Fruit fly (Drosophila melanogaster) whole organism, embryonic: ENCODE data around the gene lbl.

Experiments used
- BEAF-32 ChIP-seq: fragments of 200-800 bp; sonication (Bioruptor generic); optimal IDR thresholded peaks from 3 replicates; lab custom pipeline; 2017; ENCODE audit warnings: missing biosample characterization, missing genetic modification characterization, mild to moderate bottlenecking, moderate library complexity, missing genetic modification reagents
- CG10321 ChIP-seq: fragments of 200-800 bp; sonication (Bioruptor generic); IDR thresholded peaks from 2 replicates; pipeline ENCODE4 v1.3.6; 2022; ENCODE audit warnings: missing biosample characterization, missing genetic modification characterization
- CG10462 ChIP-seq: fragments of 200-800 bp; sonication (Bioruptor generic); optimal IDR thresholded peaks from 2 replicates; lab custom pipeline; 2016; ENCODE audit warnings: missing biosample characterization, missing genetic modification characterization
- CG10979 ChIP-seq: fragments of 200-800 bp; sonication (Bioruptor generic); optimal IDR thresholded peaks from 2 replicates; lab custom pipeline; 2018; ENCODE audit warnings: missing biosample characterization, mild to moderate bottlenecking, missing genetic modification characterization, moderate library complexity
- CG14014 ChIP-seq: fragments of 200-800 bp; sonication (Bioruptor generic); IDR thresholded peaks from 2 replicates; pipeline ENCODE4 v1.3.6; 2022; ENCODE audit warnings: missing biosample characterization, missing genetic modification characterization
- CG1529 ChIP-seq: fragments of 200-800 bp; sonication (Bioruptor generic); optimal IDR thresholded peaks from 3 replicates; lab custom pipeline; 2018; ENCODE audit warnings: missing biosample characterization, missing genetic modification characterization
- CG15601 ChIP-seq: fragments of 200-800 bp; sonication (Bioruptor generic); optimal IDR thresholded peaks from 3 replicates; lab custom pipeline; 2019; ENCODE audit warnings: missing biosample characterization, mild to moderate bottlenecking, missing genetic modification characterization, moderate library complexity
- CG2712 ChIP-seq: fragments of 200-800 bp; optimal IDR thresholded peaks from 3 replicates; lab custom pipeline; 2019; ENCODE audit warnings: missing biosample characterization, mild to moderate bottlenecking, missing genetic modification characterization, moderate library complexity
- CG30403 ChIP-seq: fragments of 200-800 bp; sonication (Bioruptor generic); optimal IDR thresholded peaks from 3 replicates; lab custom pipeline; 2016; ENCODE audit warnings: missing biosample characterization, missing genetic modification characterization
- CG3065 ChIP-seq: fragments of 200-800 bp; sonication (Bioruptor generic); optimal IDR thresholded peaks from 2 replicates; lab custom pipeline; 2016; ENCODE audit warnings: missing biosample characterization, missing genetic modification characterization
- CG3163 ChIP-seq: fragments of 200-800 bp; sonication (Bioruptor generic); optimal IDR thresholded peaks from 3 replicates; lab custom pipeline; 2016; ENCODE audit warnings: missing biosample characterization, missing genetic modification characterization
- CG34376 ChIP-seq: fragments of 200-800 bp; sonication (Bioruptor generic); optimal IDR thresholded peaks from 2 replicates; lab custom pipeline; 2018; ENCODE audit warnings: missing biosample characterization, mild to moderate bottlenecking, missing genetic modification characterization
- CG34422 ChIP-seq: fragments of 200-800 bp; sonication (Bioruptor generic); IDR thresholded peaks from 3 replicates; pipeline ENCODE4 v1.3.6; 2022; ENCODE audit warnings: missing biosample characterization, missing genetic modification characterization
- CG6654 ChIP-seq: fragments of 200-800 bp; sonication (Bioruptor generic); optimal IDR thresholded peaks from 2 replicates; lab custom pipeline; 2017; ENCODE audit warnings: missing biosample characterization, mild to moderate bottlenecking, missing genetic modification characterization
- CG6791 ChIP-seq: fragments of 200-800 bp; sonication (Bioruptor generic); IDR thresholded peaks from 3 replicates; pipeline ENCODE4 v1.3.6; 2022; ENCODE audit warnings: missing biosample characterization, missing genetic modification characterization; ENCODE audit not compliant: partially characterized antibody
- CG7745 ChIP-seq: fragments of 200-800 bp; sonication (Bioruptor generic); optimal IDR thresholded peaks from 2 replicates; lab custom pipeline; 2018; ENCODE audit warnings: missing biosample characterization, mild to moderate bottlenecking, missing genetic modification characterization, moderate library complexity
- CG7963 ChIP-seq: fragments of 200-800 bp; sonication (Bioruptor generic); IDR thresholded peaks from 3 replicates; pipeline ENCODE4 v1.3.6; 2022; ENCODE audit warnings: missing biosample characterization, missing genetic modification characterization; ENCODE audit not compliant: partially characterized antibody
- CG8478 ChIP-seq: fragments of >200 bp; optimal IDR thresholded peaks from 2 replicates; lab custom pipeline; 2018
- CG8924 ChIP-seq: fragments of 200-800 bp; optimal IDR thresholded peaks from 3 replicates; lab custom pipeline; 2019; ENCODE audit warnings: missing biosample characterization, mild to moderate bottlenecking, missing genetic modification characterization, moderate library complexity
- CG9609 ChIP-seq: fragments of 200-800 bp; sonication (Bioruptor generic); optimal IDR thresholded peaks from 3 replicates; lab custom pipeline; 2016; ENCODE audit warnings: missing biosample characterization, missing genetic modification characterization
- CoRest ChIP-seq: fragments of 200-800 bp; sonication (Bioruptor generic); optimal IDR thresholded peaks from 3 replicates; lab custom pipeline; 2018; ENCODE audit warnings: missing biosample characterization, mild to moderate bottlenecking, missing genetic modification characterization, moderate library complexity
- Dad ChIP-seq: fragments of 200-800 bp; sonication (Bioruptor generic); optimal IDR thresholded peaks from 3 replicates; lab custom pipeline; 2016; ENCODE audit warnings: missing biosample characterization, missing genetic modification characterization
- Dref ChIP-seq: fragments of 200-800 bp; sonication (Bioruptor generic); IDR thresholded peaks from 2 replicates; pipeline ENCODE4 v1.3.6; 2022; ENCODE audit warnings: missing biosample characterization, missing genetic modification characterization
- Fer3 ChIP-seq: fragments of 200-800 bp; sonication (Bioruptor generic); optimal IDR thresholded peaks from 2 replicates; lab custom pipeline; 2018; ENCODE audit warnings: missing biosample characterization, mild to moderate bottlenecking, missing genetic modification characterization, moderate library complexity
- H2.0 ChIP-seq: fragments of 200-800 bp; sonication (Bioruptor generic); IDR thresholded peaks from 2 replicates; pipeline ENCODE4 v1.3.6; 2022; ENCODE audit warnings: missing biosample characterization, missing genetic modification characterization
- Hand ChIP-seq: fragments of 200-800 bp; sonication (Bioruptor generic); optimal IDR thresholded peaks from 2 replicates; lab custom pipeline; 2017; ENCODE audit warnings: mild to moderate bottlenecking, missing biosample characterization, missing genetic modification reagents, missing genetic modification characterization
- Hmx ChIP-seq: fragments of 200-800 bp; sonication (Bioruptor generic); optimal IDR thresholded peaks from 2 replicates; lab custom pipeline; 2016; ENCODE audit warnings: missing biosample characterization, missing genetic modification characterization
- Mrtf ChIP-seq: fragments of 200-800 bp; sonication (Bioruptor generic); IDR thresholded peaks from 3 replicates; pipeline ENCODE4 v1.3.6; 2022; ENCODE audit warnings: missing biosample characterization, missing genetic modification characterization
- Rx ChIP-seq: fragments of 200-800 bp; sonication (Bioruptor generic); IDR thresholded peaks from 2 replicates; pipeline ENCODE4 v1.3.6; 2022; ENCODE audit warnings: missing biosample characterization, missing genetic modification characterization
- Stat92E ChIP-seq, 3 experiments: fragments of >200 bp in 2 of 3; fragments of 200-800 bp in 1 of 3; sonication (Bioruptor generic) in 1 of 3; optimal IDR thresholded peaks; 2 replicates each; lab custom pipeline; 2017 to 2019; ENCODE audit warnings: missing biosample characterization in 3 of 3, missing genetic modification characterization in 3 of 3, mild to moderate bottlenecking in 1 of 3, moderate library complexity in 1 of 3
- TFAM ChIP-seq: fragments of 200-800 bp; sonication (Bioruptor generic); optimal IDR thresholded peaks from 2 replicates; lab custom pipeline; 2017; ENCODE audit warnings: missing biosample characterization, missing genetic modification characterization, inconsistent platforms
- Xrp1 ChIP-seq: fragments of 200-800 bp; sonication (Bioruptor generic); IDR thresholded peaks from 2 replicates; pipeline ENCODE4 v1.3.6; 2022; ENCODE audit warnings: missing biosample characterization, missing genetic modification characterization
- ato ChIP-seq: fragments of 200-800 bp; sonication (Bioruptor generic); IDR thresholded peaks from 2 replicates; pipeline ENCODE4 v1.3.6; 2022; ENCODE audit warnings: missing biosample characterization, missing genetic modification characterization; ENCODE audit not compliant: partially characterized antibody
- br ChIP-seq: fragments of >200 bp; optimal IDR thresholded peaks from 2 replicates; lab custom pipeline; 2017
- bsh ChIP-seq, 2 experiments: fragments of 200-800 bp; sonication (Bioruptor generic); optimal IDR thresholded peaks; 2 replicates each; lab custom pipeline; 2017 to 2018; ENCODE audit warnings: mild to moderate bottlenecking in 2 of 2, missing biosample characterization in 2 of 2, missing genetic modification characterization in 2 of 2, moderate library complexity in 1 of 2
- cato ChIP-seq: fragments of 200-800 bp; sonication (Bioruptor generic); optimal IDR thresholded peaks from 2 replicates; lab custom pipeline; 2016; ENCODE audit warnings: missing biosample characterization, missing genetic modification characterization, borderline replicate concordance
- eyg ChIP-seq: fragments of 200-800 bp; sonication (Bioruptor generic); optimal IDR thresholded peaks from 3 replicates; lab custom pipeline; 2016; ENCODE audit warnings: missing biosample characterization, missing genetic modification characterization
- gem ChIP-seq: fragments of 200-800 bp; sonication (Bioruptor generic); optimal IDR thresholded peaks from 2 replicates; lab custom pipeline; 2019; ENCODE audit warnings: missing biosample characterization, mild to moderate bottlenecking, missing genetic modification characterization, moderate library complexity
- gfzf ChIP-seq: fragments of 200-800 bp; sonication (Bioruptor generic); optimal IDR thresholded peaks from 2 replicates; lab custom pipeline; 2016; ENCODE audit warnings: missing biosample characterization, mild to moderate bottlenecking, missing genetic modification characterization, moderate library complexity
- jumu ChIP-seq: fragments of 200-800 bp; sonication (Bioruptor generic); optimal IDR thresholded peaks from 3 replicates; lab custom pipeline; 2016; ENCODE audit warnings: missing biosample characterization, missing genetic modification characterization
- mld ChIP-seq: fragments of 200-800 bp; sonication (Bioruptor generic); IDR thresholded peaks from 3 replicates; pipeline ENCODE4 v1.3.6; 2022; ENCODE audit warnings: missing biosample characterization, missing genetic modification characterization; ENCODE audit not compliant: partially characterized antibody
- pan ChIP-seq, 4 experiments: fragments of >200 bp in 3 of 4; fragments of 200-800 bp in 1 of 4; sonication (Bioruptor generic) in 1 of 4; optimal IDR thresholded peaks in 3 of 4; IDR thresholded peaks in 1 of 4; 2 replicates each; pipeline versions ENCODE4 v1.3.6 to Lab custom; 2017 to 2022; ENCODE audit warnings: missing biosample characterization in 2 of 4, missing genetic modification characterization in 2 of 4, mixed read lengths in 1 of 4
- repo ChIP-seq: fragments of 200-800 bp; sonication (Bioruptor generic); optimal IDR thresholded peaks from 2 replicates; lab custom pipeline; 2016; ENCODE audit warnings: missing biosample characterization, missing genetic modification characterization
- sc ChIP-seq, 3 experiments: fragments of >200 bp in 2 of 3; fragments of 200-800 bp in 1 of 3; sonication (Bioruptor generic) in 1 of 3; optimal IDR thresholded peaks; 2 replicates in 2 of 3; 3 replicates in 1 of 3; lab custom pipeline; 2017; ENCODE audit warnings: mild to moderate bottlenecking in 1 of 3, missing biosample characterization in 1 of 3, missing genetic modification characterization in 1 of 3, missing genetic modification reagents in 1 of 3
- schlank ChIP-seq: fragments of 200-800 bp; sonication (Bioruptor generic); optimal IDR thresholded peaks from 2 replicates; lab custom pipeline; 2018; ENCODE audit warnings: missing biosample characterization, mild to moderate bottlenecking, missing genetic modification characterization
- sim ChIP-seq: fragments of 200-800 bp; sonication (Bioruptor generic); IDR thresholded peaks from 2 replicates; pipeline ENCODE4 v1.3.6; 2022; ENCODE audit warnings: missing biosample characterization, missing genetic modification characterization
- tna ChIP-seq: fragments of 200-800 bp; sonication (Bioruptor generic); IDR thresholded peaks from 2 replicates; pipeline ENCODE4 v1.3.6; 2022; ENCODE audit warnings: missing biosample characterization, missing genetic modification characterization; ENCODE audit not compliant: partially characterized antibody
- usp ChIP-seq: fragments of >200 bp; optimal IDR thresholded peaks from 2 replicates; lab custom pipeline; 2017; ENCODE audit warnings: missing biosample characterization, missing genetic modification characterization
- wek ChIP-seq: fragments of 200-800 bp; sonication (Bioruptor generic); optimal IDR thresholded peaks from 3 replicates; lab custom pipeline; 2018; ENCODE audit warnings: missing biosample characterization, mild to moderate bottlenecking, missing genetic modification characterization, moderate library complexity
- z ChIP-seq: fragments of 200-800 bp; sonication (Bioruptor generic); IDR thresholded peaks from 3 replicates; pipeline ENCODE4 v1.3.6; 2022; ENCODE audit warnings: missing biosample characterization, missing genetic modification characterization

lbl gene

dm6 chr3R:21419932-21420331, 14.0 kb downstream of the lbl start (continued):
- TF ChIP-seq tna (GFP tag; lab: Robert Waterston, UW) (no peak), CG3065 (GFP tag; lab: Kevin White, UChicago) (no peak), Fer3 (peak; percentile 35), BEAF-32 (GFP tag; lab: Kevin White, UChicago) (no peak), CG7745 (tag; lab: Kevin White, UChicago) (no peak), H2.0 (GFP tag; lab: Robert Waterston, UW) (no peak), CG34422 (no peak), CG6791 (GFP tag; lab: Robert Waterston, UW) (no peak), CG3163 (GFP tag; lab: Kevin White, UChicago) (no peak), Dad (no peak), CG30403 (peak; percentile 33), CG10979 (tag; lab: Kevin White, UChicago) (peak; percentile 67), CG7963 (GFP tag; lab: Robert Waterston, UW) (no peak), sc (optimal IDR thresholded peaks at IDR 0.05; lab: Kevin White, UChicago) (no peak), sc (GFP tag; optimal IDR thresholded peaks at IDR 0.05; lab: Kevin White, UChicago) (no peak), schlank (tag; lab: Kevin White, UChicago) (no peak), CG34376 (no peak), Hmx (GFP tag; lab: Kevin White, UChicago) (no peak), CG8478 (no peak), br (lab: Kevin White, UChicago) (no peak), CG6654 (GFP tag; lab: Kevin White, UChicago) (no peak), eyg (GFP tag; lab: Kevin White, UChicago) (no peak), gem (peak; percentile 75), CoRest (peak; percentile 40), z (GFP tag; lab: Robert Waterston, UW) (no peak), CG14014 (GFP tag; lab: Robert Waterston, UW) (no peak), Stat92E (GFP tag; optimal IDR thresholded peaks at IDR 0.05; lab: Kevin White, UChicago) (no peak), CG1529 (no peak), jumu (no peak), ato (no peak), bsh (GFP tag; optimal IDR thresholded peaks at IDR 0.05; lab: Kevin White, UChicago) (peak in 1 of 2 experiments; percentile 45), repo (GFP tag; lab: Kevin White, UChicago) (no peak), Mrtf (GFP tag; lab: Robert Waterston, UW) (0 out of 3 replicates have a peak, but pooled peaks have one; percentile 19), mld (GFP tag; lab: Robert Waterston, UW) (no peak), CG2712 (tag; lab: Kevin White, UChicago) (peak; percentile 84), CG10462 (GFP tag; lab: Kevin White, UChicago) (no peak), pan (optimal IDR thresholded peaks at IDR 0.05; lab: Kevin White, UChicago) (no peak), pan (GFP tag; optimal IDR thresholded peaks at IDR 0.05 in 1 of 2, IDR thresholded peaks at IDR 0.05 in 1 of 2) (peak in 1 of 2 experiments; percentile 60), sim (GFP tag; lab: Robert Waterston, UW) (no peak), Xrp1 (GFP tag; lab: Robert Waterston, UW) (peak; percentile 61), gfzf (GFP tag; lab: Kevin White, UChicago) (no peak), CG8924 (tag; lab: Kevin White, UChicago) (peak; percentile 67), CG10321 (GFP tag; lab: Robert Waterston, UW) (no peak), TFAM (GFP tag; lab: Kevin White, UChicago) (no peak), wek (no peak), Dref (GFP tag; lab: Robert Waterston, UW) (no peak), CG9609 (GFP tag; lab: Kevin White, UChicago) (no peak), usp (no peak), cato (no peak), CG15601 (tag; lab: Kevin White, UChicago) (no peak), Rx (GFP tag; lab: Robert Waterston, UW) (no peak), Hand (no peak)
